Worm (Caenorhabditis elegans) whole organism, early embryonic: ENCODE results near the gene srx-10.

Experiments
- F13C5.2 ChIP-seq: sonication (generic microtip); optimal IDR thresholded peaks from 2 replicates; lab custom pipeline; 2017; ENCODE audit warnings: mild to moderate bottlenecking, missing genetic modification characterization, inconsistent platforms, missing compliant biosample characterization
- aly-1 ChIP-seq: sonication (generic microtip); optimal IDR thresholded peaks from 2 replicates; lab custom pipeline; 2016; ENCODE audit warnings: missing genetic modification characterization, missing compliant biosample characterization
- ama-1 ChIP-seq: fragments of 150-350 bp; optimal IDR thresholded peaks from 2 replicates; lab custom pipeline; 2014
- ceh-13 ChIP-seq: fragments of 200-800 bp; sonication (Bioruptor generic); optimal IDR thresholded peaks from 2 replicates; lab custom pipeline; 2018; ENCODE audit warnings: mild to moderate bottlenecking, missing genetic modification characterization, missing compliant biosample characterization
- hnd-1 ChIP-seq: sonication (generic microtip); optimal IDR thresholded peaks from 2 replicates; lab custom pipeline; 2016; ENCODE audit warnings: missing genetic modification characterization, missing compliant biosample characterization
- pes-1 ChIP-seq: fragments of 200-800 bp; sonication (Bioruptor generic); IDR thresholded peaks from 2 replicates; pipeline ENCODE4 v1.3.6; 2022; ENCODE audit warnings: missing genetic modification reagents, missing genetic modification characterization, missing compliant biosample characterization
- tbx-11 ChIP-seq: fragments of 200-800 bp; sonication (Bioruptor generic); IDR thresholded peaks from 2 replicates; pipeline ENCODE4 v1.3.6; 2022; ENCODE audit warnings: missing genetic modification characterization, missing compliant biosample characterization
- tbx-37 ChIP-seq: fragments of 200-800 bp; sonication (Bioruptor generic); conservative IDR thresholded peaks from 2 replicates; pipeline ENCODE4 v1.3.6; 2022; ENCODE audit warnings: missing genetic modification reagents, missing genetic modification characterization, missing compliant biosample characterization
- tra-4 ChIP-seq: sonication (generic microtip); optimal IDR thresholded peaks from 2 replicates; lab custom pipeline; 2017; ENCODE audit warnings: missing genetic modification characterization, missing compliant biosample characterization

ce11 chrV:13980807-13981206 is 34.5 kb upstream of the srx-10 start, which contains the start of gene eol-1:
- TF ChIP-seq ama-1 (lab: Kevin White, UChicago) (no peak), F13C5.2 (tag; lab: Kevin White, UChicago) (no peak), ceh-13 (GFP tag; lab: Kevin White, UChicago) (no peak), tbx-37 (GFP tag; lab: Robert Waterston, UW) (no peak), hnd-1 (tag; lab: Kevin White, UChicago) (no peak), pes-1 (GFP tag; lab: Robert Waterston, UW) (no peak), aly-1 (tag; lab: Kevin White, UChicago) (no peak), tra-4 (tag; lab: Kevin White, UChicago) (no peak), tbx-11 (GFP tag; lab: Robert Waterston, UW) (no peak)
